Worm (Caenorhabditis elegans): ENCODE measurements around the gene col-14.

Gene col-14

DNA sequence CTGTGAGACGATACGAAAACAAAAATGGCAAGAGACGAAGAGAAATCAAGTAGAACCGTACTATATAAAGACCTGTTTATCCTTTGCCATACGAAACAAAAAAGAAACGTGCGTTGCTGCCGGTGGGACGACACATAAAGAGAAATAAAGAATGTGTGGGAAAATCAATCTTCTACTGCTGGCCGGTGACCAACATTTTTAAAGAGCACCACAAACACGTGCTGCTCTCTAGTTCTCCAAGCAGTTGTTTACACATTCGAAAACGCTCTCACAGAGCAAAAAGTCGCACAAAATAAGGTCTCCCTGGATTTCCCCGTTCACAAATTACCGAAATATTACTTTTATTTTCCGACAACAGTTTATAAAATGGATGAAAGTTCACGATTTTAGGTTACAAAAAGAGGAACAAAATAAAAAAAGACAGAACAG, 36.3 kb downstream of the col-14 start, which contains the start of gene imp-3 (continued):
- TF ChIP-seq dpl-1 (GFP tag; optimal IDR thresholded peaks at IDR 0.05), result peak in 2 of 3 experiments; percentile 31 to 41
- TF ChIP-seq lsy-2 (tag; optimal IDR thresholded peaks at IDR 0.05), result peak; percentile 55 to 60
- no peak for TF ChIP-seq lin-13 (GFP tag; optimal IDR thresholded peaks at IDR 0.05)
- no peak for TF ChIP-seq nhr-76 (tag; optimal IDR thresholded peaks at IDR 0.05)
- TF ChIP-seq isw-1 (GFP tag; IDR thresholded peaks at IDR 0.05), result no peak
- TF ChIP-seq unc-30 (tag; optimal IDR thresholded peaks at IDR 0.05), result no peak
- TF ChIP-seq ets-5 (GFP tag; IDR thresholded peaks at IDR 0.05), result no peak
- 0 out of 2 replicates have a peak, but pooled peaks have one; percentile 11 for TF ChIP-seq nhr-19 (GFP tag; conservative IDR thresholded peaks at IDR 0.05)
- TF ChIP-seq ceh-63 (GFP tag; optimal IDR thresholded peaks at IDR 0.05), result no peak
- no peak for TF ChIP-seq nhr-11 (tag; optimal IDR thresholded peaks at IDR 0.05)
- no peak for TF ChIP-seq mab-9 (GFP tag; IDR thresholded peaks at IDR 0.05)
- TF ChIP-seq lir-3 (tag; optimal IDR thresholded peaks at IDR 0.05; ENCODE audit: poor library complexity), result no peak
- TF ChIP-seq unc-86 (tag; optimal IDR thresholded peaks at IDR 0.05), result no peak
- no peak for TF ChIP-seq C16A3.4 (tag; optimal IDR thresholded peaks at IDR 0.05)
- no peak for TF ChIP-seq sup-37 (GFP tag; optimal IDR thresholded peaks at IDR 0.05)
- TF ChIP-seq elt-3 (tag; optimal IDR thresholded peaks at IDR 0.05), result peak in 3 of 6 experiments; percentile 12 to 56 (median 15)
- TF ChIP-seq ceh-8 (GFP tag; optimal IDR thresholded peaks at IDR 0.05), result no peak
- TF ChIP-seq efl-3 (GFP tag; optimal IDR thresholded peaks at IDR 0.05), result no peak
- TF ChIP-seq efl-1 (optimal IDR thresholded peaks at IDR 0.05), result peak; percentile 26 to 42
- peak; percentile 21 to 95 for TF ChIP-seq efl-1 (GFP tag; optimal IDR thresholded peaks at IDR 0.05 in 1 of 2)
- no peak for TF ChIP-seq pqm-1 (tag; optimal IDR thresholded peaks at IDR 0.05)
- TF ChIP-seq lin-35 (GFP tag; optimal IDR thresholded peaks at IDR 0.05), result peak; percentile 13 to 62
- TF ChIP-seq dsc-1 (tag; optimal IDR thresholded peaks at IDR 0.05), result peak; percentile 18
- 0 out of 2 replicates have a peak, but pooled peaks have one; percentile 11 for TF ChIP-seq ceh-88 (GFP tag; IDR thresholded peaks at IDR 0.05)
- TF ChIP-seq tlp-1 (tag; optimal IDR thresholded peaks at IDR 0.05), result no peak

- TF ChIP-seq unc-62 (GFP tag; optimal IDR thresholded peaks at IDR 0.05) (no peak), nhr-237 (tag; optimal IDR thresholded peaks at IDR 0.05) (no peak), zip-4 (GFP tag; optimal IDR thresholded peaks at IDR 0.05) (no peak), efl-1 (optimal IDR thresholded peaks at IDR 0.05) (no peak), efl-1 (GFP tag; optimal IDR thresholded peaks at IDR 0.05 in 1 of 2) (peak in 1 of 2 experiments; percentile 72), elt-3 (tag; optimal IDR thresholded peaks at IDR 0.05) (no peak)
Observed at ce11 chrIV:7790151-7790691, 37.0 kb downstream of the col-14 start.

- TF ChIP-seq aly-2 (tag; optimal IDR thresholded peaks at IDR 0.05) (peak; percentile 51), skn-1 (tag; optimal IDR thresholded peaks at IDR 0.05) (peak; percentile 89), ztf-11 (tag; optimal IDR thresholded peaks at IDR 0.05) (peak in 1 of 2 experiments; percentile 1), snpc-4 (tag; optimal IDR thresholded peaks at IDR 0.05) (peak; percentile 10), sptf-1 (tag; optimal IDR thresholded peaks at IDR 0.05) (no peak), egl-13 (tag; optimal IDR thresholded peaks at IDR 0.05) (peak; percentile 69), sox-4 (tag; optimal IDR thresholded peaks at IDR 0.05) (no peak), isw-1 (GFP tag; IDR thresholded peaks at IDR 0.05) (peak; percentile 83), ceh-88 (GFP tag; IDR thresholded peaks at IDR 0.05) (peak; percentile 65), C16A3.4 (tag; optimal IDR thresholded peaks at IDR 0.05) (peak; percentile 94), nhr-19 (GFP tag; conservative IDR thresholded peaks at IDR 0.05) (peak; percentile 79), hlh-4 (tag; optimal IDR thresholded peaks at IDR 0.05) (no peak), efl-1 (optimal IDR thresholded peaks at IDR 0.05) (peak; percentile 91 to 95), efl-1 (GFP tag; optimal IDR thresholded peaks at IDR 0.05 in 1 of 2) (peak; percentile 92 to 99), nhr-12 (tag; optimal IDR thresholded peaks at IDR 0.05) (no peak), snu-23 (GFP tag; optimal IDR thresholded peaks at IDR 0.05) (peak; percentile 92), aha-1 (tag; optimal IDR thresholded peaks at IDR 0.05) (peak; percentile 5), lin-13 (GFP tag; optimal IDR thresholded peaks at IDR 0.05) (peak; percentile 83), lsy-2 (tag; optimal IDR thresholded peaks at IDR 0.05) (peak; percentile 98 to 99), fkh-10 (GFP tag; optimal IDR thresholded peaks at IDR 0.05) (peak; percentile 67), ces-1 (GFP tag; optimal IDR thresholded peaks at IDR 0.05) (no peak), lin-14 (GFP tag; optimal IDR thresholded peaks at IDR 0.05) (peak; percentile 89), ceh-82 (tag; optimal IDR thresholded peaks at IDR 0.05) (peak; percentile 72 to 94 (median 78)), grh-1 (GFP tag; IDR thresholded peaks at IDR 0.05) (no peak), elt-3 (tag; optimal IDR thresholded peaks at IDR 0.05) (peak in 2 of 6 experiments; percentile 9 to 72), F16B12.6 (tag; optimal IDR thresholded peaks at IDR 0.05) (peak; percentile 69), rnt-1 (tag; optimal IDR thresholded peaks at IDR 0.05) (peak; percentile 81), ceh-63 (GFP tag; optimal IDR thresholded peaks at IDR 0.05) (no peak)
Observed at ce11 chrIV:7790801-7791588, 37.8 kb downstream of the col-14 start, which contains the start of gene rsp-6. Gene rsp-6 (minus strand): TSS chrIV:7791229.
